Fruit fly (Drosophila melanogaster): ENCODE data around the gene CG15922.

CG15922 gene

dm6 chr3R:20600109-20600508, 40.0 kb upstream of the CG15922 start:
- no peak for TF ChIP-seq GATAd (GFP tag; optimal IDR thresholded peaks at IDR 0.05)
- no peak for TF ChIP-seq Rel (GFP tag; optimal IDR thresholded peaks at IDR 0.05)
- no peak for TF ChIP-seq Rel (tag; optimal IDR thresholded peaks at IDR 0.05)
- no peak for TF ChIP-seq ey (GFP tag; optimal IDR thresholded peaks at IDR 0.05)
- no peak for TF ChIP-seq dsf (GFP tag; optimal IDR thresholded peaks at IDR 0.05; ENCODE audit: borderline replicate concordance)
- no peak for TF ChIP-seq N (GFP tag; optimal IDR thresholded peaks at IDR 0.05)
- TF ChIP-seq Mio (GFP tag; optimal IDR thresholded peaks at IDR 0.05), result no peak
- TF ChIP-seq Hnf4 (GFP tag; optimal IDR thresholded peaks at IDR 0.05), result no peak
- TF ChIP-seq CG32264 (GFP tag; optimal IDR thresholded peaks at IDR 0.05), result no peak
- TF ChIP-seq Vsx2 (GFP tag; optimal IDR thresholded peaks at IDR 0.05; ENCODE audit: partially characterized antibody), result no peak
- no peak for TF ChIP-seq Dfd (GFP tag; optimal IDR thresholded peaks at IDR 0.05)
- TF ChIP-seq CrebA (GFP tag; optimal IDR thresholded peaks at IDR 0.05; ENCODE audit: borderline replicate concordance), result no peak
- no peak for TF ChIP-seq OdsH (GFP tag; optimal IDR thresholded peaks at IDR 0.05)
- TF ChIP-seq HLH106 (tag; optimal IDR thresholded peaks at IDR 0.05), result no peak
- no peak for TF ChIP-seq brk (GFP tag; optimal IDR thresholded peaks at IDR 0.05)
- TF ChIP-seq Sp1 (GFP tag; optimal IDR thresholded peaks at IDR 0.05), result no peak
- TF ChIP-seq foxo (GFP tag; optimal IDR thresholded peaks at IDR 0.05), result no peak

dm6 chr3R:20597407-20598325, 37.6 kb upstream of the CG15922 start:
- TF ChIP-seq ey (GFP tag; optimal IDR thresholded peaks at IDR 0.05) (no peak), fru (GFP tag; optimal IDR thresholded peaks at IDR 0.05) (no peak), sv (GFP tag; optimal IDR thresholded peaks at IDR 0.05) (no peak), br (GFP tag; optimal IDR thresholded peaks at IDR 0.05) (no peak), Hr78 (GFP tag; optimal IDR thresholded peaks at IDR 0.05) (no peak), Abd-B (GFP tag; optimal IDR thresholded peaks at IDR 0.05) (no peak), Sp1 (GFP tag; optimal IDR thresholded peaks at IDR 0.05) (no peak), woc (GFP tag; optimal IDR thresholded peaks at IDR 0.05) (no peak), Hr83 (GFP tag; optimal IDR thresholded peaks at IDR 0.05; ENCODE audit: poor library complexity, severe bottlenecking) (no peak), Mio (GFP tag; optimal IDR thresholded peaks at IDR 0.05) (no peak), jim (GFP tag; optimal IDR thresholded peaks at IDR 0.05) (no peak), h (GFP tag; optimal IDR thresholded peaks at IDR 0.05) (no peak), Vsx2 (GFP tag; optimal IDR thresholded peaks at IDR 0.05; ENCODE audit: partially characterized antibody) (no peak), tai (GFP tag; optimal IDR thresholded peaks at IDR 0.05) (no peak), foxo (GFP tag; optimal IDR thresholded peaks at IDR 0.05) (no peak), sage (GFP tag; optimal IDR thresholded peaks at IDR 0.05) (no peak), Dfd (GFP tag; optimal IDR thresholded peaks at IDR 0.05) (no peak), CG9705 (GFP tag; optimal IDR thresholded peaks at IDR 0.05) (no peak), Myc (optimal IDR thresholded peaks at IDR 0.05) (no peak)

dm6 chr3R:20596337-20596962, 36.4 kb upstream of the CG15922 start:
- TF ChIP-seq Sp1 (GFP tag; optimal IDR thresholded peaks at IDR 0.05) (no peak), brk (GFP tag; optimal IDR thresholded peaks at IDR 0.05) (no peak), Hr83 (GFP tag; optimal IDR thresholded peaks at IDR 0.05; ENCODE audit: poor library complexity, severe bottlenecking) (no peak), br (GFP tag; optimal IDR thresholded peaks at IDR 0.05) (no peak), OdsH (GFP tag; optimal IDR thresholded peaks at IDR 0.05) (no peak), Vsx2 (GFP tag; optimal IDR thresholded peaks at IDR 0.05; ENCODE audit: partially characterized antibody) (no peak), GATAd (GFP tag; optimal IDR thresholded peaks at IDR 0.05) (no peak)

dm6 chr3R:20595901-20596300, 35.8 kb upstream of the CG15922 start:
- TF ChIP-seq Sp1 (GFP tag; optimal IDR thresholded peaks at IDR 0.05) (no peak), h (GFP tag; optimal IDR thresholded peaks at IDR 0.05) (no peak), Hr78 (GFP tag; optimal IDR thresholded peaks at IDR 0.05) (no peak), OdsH (GFP tag; optimal IDR thresholded peaks at IDR 0.05) (no peak), HLH106 (tag; optimal IDR thresholded peaks at IDR 0.05) (no peak), br (GFP tag; optimal IDR thresholded peaks at IDR 0.05) (no peak), pan (optimal IDR thresholded peaks at IDR 0.05) (no peak), psq (GFP tag; optimal IDR thresholded peaks at IDR 0.05) (no peak), N (GFP tag; optimal IDR thresholded peaks at IDR 0.05) (no peak), rgr (GFP tag; optimal IDR thresholded peaks at IDR 0.05) (no peak), usp (GFP tag; optimal IDR thresholded peaks at IDR 0.05) (no peak), Hr83 (GFP tag; optimal IDR thresholded peaks at IDR 0.05; ENCODE audit: poor library complexity, severe bottlenecking) (no peak)

Data from whole organism, wandering third instar larva.